Worm (Caenorhabditis elegans) whole organism, L3 larva: Measurements from ENCODE around the gene D1022.2.
A peak's percentile ranks its signal among the peaks of the same experiment; 100 is the strongest.

Source experiments
- R02D3.7 ChIP-seq: fragments of 150-350 bp; optimal IDR thresholded peaks from 2 replicates; lab custom pipeline; 2014; ENCODE audit warnings: missing biosample characterization, missing genetic modification characterization
- ZK546.5 ChIP-seq: sonication (generic microtip); optimal IDR thresholded peaks from 2 replicates; lab custom pipeline; 2017; ENCODE audit warnings: missing biosample characterization, missing genetic modification characterization
- aly-2 ChIP-seq: fragments of 150-350 bp; optimal IDR thresholded peaks from 2 replicates; lab custom pipeline; 2014; ENCODE audit warnings: missing biosample characterization, missing genetic modification characterization
- ama-1 ChIP-seq: fragments of 150-350 bp; optimal IDR thresholded peaks from 2 replicates; lab custom pipeline; 2018
- ceh-16 ChIP-seq: sonication (generic microtip); optimal IDR thresholded peaks from 2 replicates; lab custom pipeline; 2017; ENCODE audit warnings: missing biosample characterization, missing genetic modification characterization
- ceh-28 ChIP-seq: fragments of 150-350 bp; optimal IDR thresholded peaks from 2 replicates; lab custom pipeline; 2014; ENCODE audit warnings: missing biosample characterization, missing genetic modification reagents, missing genetic modification characterization
- ceh-9 ChIP-seq: sonication (generic microtip); optimal IDR thresholded peaks from 2 replicates; lab custom pipeline; 2018; ENCODE audit warnings: missing biosample characterization, missing genetic modification characterization
- daf-12 ChIP-seq: fragments of 150-350 bp; optimal IDR thresholded peaks from 2 replicates; lab custom pipeline; 2014; ENCODE audit warnings: missing biosample characterization, missing genetic modification reagents, missing genetic modification characterization
- egl-27 ChIP-seq: sonication (generic microtip); optimal IDR thresholded peaks from 4 replicates; lab custom pipeline; 2017; ENCODE audit warnings: missing biosample characterization, missing genetic modification reagents, missing genetic modification characterization
- elt-1 ChIP-seq: fragments of 150-350 bp; optimal IDR thresholded peaks from 2 replicates; lab custom pipeline; 2014; ENCODE audit warnings: missing biosample characterization, missing genetic modification characterization
- elt-2 ChIP-seq: sonication (generic microtip); optimal IDR thresholded peaks from 2 replicates; lab custom pipeline; 2016; ENCODE audit warnings: missing genetic modification reagents, mild to moderate bottlenecking, missing genetic modification characterization, missing compliant biosample characterization
- elt-3 ChIP-seq, 3 experiments: fragments of 150-350 bp in 1 of 3; sonication (generic microtip) in 2 of 3; optimal IDR thresholded peaks; 2 replicates in 2 of 3; 4 replicates in 1 of 3; lab custom pipeline; 2014 to 2017; ENCODE audit warnings: missing biosample characterization in 3 of 3, missing genetic modification characterization in 3 of 3
- eor-1 ChIP-seq, 2 experiments: fragments of 150-350 bp; optimal IDR thresholded peaks; 2 replicates each; lab custom pipeline; 2014 to 2018; ENCODE audit warnings: missing biosample characterization in 2 of 2, missing genetic modification characterization in 2 of 2
- fkh-10 ChIP-seq: sonication (generic microtip); optimal IDR thresholded peaks from 2 replicates; lab custom pipeline; 2017; ENCODE audit warnings: missing biosample characterization, missing genetic modification reagents, missing genetic modification characterization
- fkh-2 ChIP-seq: fragments of 150-350 bp; optimal IDR thresholded peaks from 2 replicates; lab custom pipeline; 2014; ENCODE audit warnings: missing biosample characterization, missing genetic modification reagents, missing genetic modification characterization
- fos-1 ChIP-seq: fragments of 150-350 bp; optimal IDR thresholded peaks from 2 replicates; lab custom pipeline; 2014; ENCODE audit warnings: missing biosample characterization, missing genetic modification characterization
- hmg-11 ChIP-seq: sonication (generic microtip); optimal IDR thresholded peaks from 2 replicates; lab custom pipeline; 2016; ENCODE audit warnings: missing genetic modification characterization, missing compliant biosample characterization
- jun-1 ChIP-seq: fragments of 150-350 bp; optimal IDR thresholded peaks from 2 replicates; lab custom pipeline; 2014; ENCODE audit warnings: missing biosample characterization, missing genetic modification reagents, missing genetic modification characterization
- lin-15B ChIP-seq: fragments of 150-350 bp; optimal IDR thresholded peaks from 2 replicates; lab custom pipeline; 2014; ENCODE audit warnings: missing biosample characterization, missing genetic modification characterization
- lin-39 ChIP-seq: fragments of 150-350 bp; optimal IDR thresholded peaks from 2 replicates; lab custom pipeline; 2018; ENCODE audit warnings: missing biosample characterization, missing genetic modification reagents, missing genetic modification characterization
- lsy-12 ChIP-seq: sonication (generic microtip); optimal IDR thresholded peaks from 2 replicates; lab custom pipeline; 2016; ENCODE audit warnings: mild to moderate bottlenecking, missing genetic modification characterization, missing compliant biosample characterization
- mdl-1 ChIP-seq: fragments of 150-350 bp; optimal IDR thresholded peaks from 2 replicates; lab custom pipeline; 2014; ENCODE audit warnings: missing biosample characterization, missing genetic modification characterization
- mml-1 ChIP-seq: fragments of 150-350 bp; sonication (generic microtip); optimal IDR thresholded peaks from 3 replicates; lab custom pipeline; 2014; ENCODE audit warnings: missing biosample characterization, missing genetic modification characterization
- nfya-1 ChIP-seq: sonication (generic microtip); optimal IDR thresholded peaks from 2 replicates; lab custom pipeline; 2017; ENCODE audit warnings: missing genetic modification characterization, mild to moderate bottlenecking, missing compliant biosample characterization, antibody characterized with exemption, moderate library complexity; ENCODE audit not compliant: insufficient read depth
- nhr-11 ChIP-seq: fragments of 150-350 bp; optimal IDR thresholded peaks from 2 replicates; lab custom pipeline; 2014; ENCODE audit warnings: missing biosample characterization, missing genetic modification characterization
- nhr-12 ChIP-seq: fragments of 150-350 bp; optimal IDR thresholded peaks from 2 replicates; lab custom pipeline; 2014; ENCODE audit warnings: missing biosample characterization, missing genetic modification characterization
- nhr-23 ChIP-seq: fragments of 150-350 bp; optimal IDR thresholded peaks from 2 replicates; lab custom pipeline; 2014; ENCODE audit warnings: missing biosample characterization, missing genetic modification reagents, missing genetic modification characterization
- nhr-237 ChIP-seq: fragments of 150-350 bp; optimal IDR thresholded peaks from 2 replicates; lab custom pipeline; 2014; ENCODE audit warnings: missing biosample characterization, missing genetic modification characterization
- nhr-25 ChIP-seq: sonication (generic microtip); optimal IDR thresholded peaks from 2 replicates; lab custom pipeline; 2017; ENCODE audit warnings: missing biosample characterization, missing genetic modification characterization
- nhr-28 ChIP-seq: fragments of 150-350 bp; optimal IDR thresholded peaks from 2 replicates; lab custom pipeline; 2014; ENCODE audit warnings: missing biosample characterization, missing genetic modification characterization
- nhr-43 ChIP-seq: sonication (generic microtip); optimal IDR thresholded peaks from 2 replicates; lab custom pipeline; 2016; ENCODE audit warnings: mild to moderate bottlenecking, missing genetic modification characterization, missing compliant biosample characterization; ENCODE audit not compliant: poor library complexity, severe bottlenecking
- nhr-67 ChIP-seq: fragments of 150-350 bp; optimal IDR thresholded peaks from 2 replicates; lab custom pipeline; 2014; ENCODE audit warnings: missing biosample characterization, missing genetic modification characterization
- nhr-76 ChIP-seq: fragments of 150-350 bp; sonication (generic microtip); optimal IDR thresholded peaks from 5 replicates; lab custom pipeline; 2014; ENCODE audit warnings: missing biosample characterization, missing genetic modification characterization
- nhr-77 ChIP-seq: fragments of 150-350 bp; optimal IDR thresholded peaks from 2 replicates; lab custom pipeline; 2014; ENCODE audit warnings: missing biosample characterization, missing genetic modification characterization
- pha-4 ChIP-seq: fragments of 150-350 bp; optimal IDR thresholded peaks from 2 replicates; lab custom pipeline; 2014; ENCODE audit warnings: missing biosample characterization, missing genetic modification reagents, missing genetic modification characterization
- pqm-1 ChIP-seq: fragments of 150-350 bp; optimal IDR thresholded peaks from 2 replicates; lab custom pipeline; 2017; ENCODE audit warnings: missing biosample characterization, missing genetic modification characterization, inconsistent platforms
- sea-2 ChIP-seq: fragments of 150-350 bp; sonication (generic microtip); optimal IDR thresholded peaks from 4 replicates; lab custom pipeline; 2014; ENCODE audit warnings: missing biosample characterization, missing genetic modification reagents, missing genetic modification characterization
- skn-1 ChIP-seq: fragments of 150-350 bp; optimal IDR thresholded peaks from 2 replicates; lab custom pipeline; 2014; ENCODE audit warnings: missing biosample characterization, missing genetic modification characterization
- snpc-4 ChIP-seq: fragments of 150-350 bp; optimal IDR thresholded peaks from 2 replicates; lab custom pipeline; 2014; ENCODE audit warnings: missing biosample characterization, missing genetic modification characterization
- tbx-2 ChIP-seq: sonication (generic microtip); optimal IDR thresholded peaks from 2 replicates; lab custom pipeline; 2016; ENCODE audit warnings: mild to moderate bottlenecking, missing genetic modification characterization, missing compliant biosample characterization
- unc-39 ChIP-seq: sonication (generic microtip); optimal IDR thresholded peaks from 4 replicates; lab custom pipeline; 2017; ENCODE audit warnings: missing biosample characterization, missing genetic modification characterization
- zag-1 ChIP-seq: fragments of 150-350 bp; optimal IDR thresholded peaks from 2 replicates; lab custom pipeline; 2014; ENCODE audit warnings: missing biosample characterization, missing genetic modification characterization
- ztf-11 ChIP-seq: fragments of 150-350 bp; optimal IDR thresholded peaks from 2 replicates; lab custom pipeline; 2014; ENCODE audit warnings: missing biosample characterization, missing genetic modification characterization
- ztf-4 ChIP-seq: fragments of 150-350 bp; optimal IDR thresholded peaks from 2 replicates; lab custom pipeline; 2014; ENCODE audit warnings: missing biosample characterization, missing genetic modification characterization

Gene D1022.2

ce11 chrII:7458706-7459105, 599 bp upstream of the D1022.2 start, which contains the start of gene D1022.5:
TSS of gene D1022.5 (minus strand) at chrII:7458806.
- TF ChIP-seq jun-1 (tag; lab: Kevin White, UChicago): no peak
- no peak for TF ChIP-seq nhr-237
- no peak for TF ChIP-seq R02D3.7 (tag; lab: Kevin White, UChicago)
- TF ChIP-seq elt-1: no peak
- TF ChIP-seq nfya-1 (tag; lab: Kevin White, UChicago): no peak
- no peak for TF ChIP-seq nhr-77 (tag; lab: Kevin White, UChicago)

- no peak for TF ChIP-seq eor-1 (tag; optimal IDR thresholded peaks at IDR 0.05; lab: Kevin White, UChicago)
- no peak for TF ChIP-seq lsy-12 (tag; lab: Kevin White, UChicago)
- TF ChIP-seq pha-4 (tag; lab: Kevin White, UChicago): no peak
- no peak for TF ChIP-seq zag-1 (tag; lab: Kevin White, UChicago)
- no peak for TF ChIP-seq snpc-4 (tag; lab: Kevin White, UChicago)
- TF ChIP-seq aly-2: no peak
- TF ChIP-seq nhr-77 (tag; lab: Kevin White, UChicago): no peak
- no peak for TF ChIP-seq lin-39 (tag; lab: Kevin White, UChicago)
- no peak for TF ChIP-seq nhr-237
- no peak for TF ChIP-seq sea-2 (GFP tag; lab: Kevin White, UChicago)
- no peak for TF ChIP-seq elt-2
- no peak for TF ChIP-seq R02D3.7 (tag; lab: Kevin White, UChicago)
- no peak for TF ChIP-seq pqm-1 (tag; lab: Kevin White, UChicago)
- TF ChIP-seq ztf-11 (tag; lab: Kevin White, UChicago): no peak
These were observed 6.2 kb downstream of the D1022.2 start, which contains the start of gene sro-1 for ce11 chrII:7465519-7465918. TSS of gene sro-1 (minus strand) at chrII:7465619.

DNA sequence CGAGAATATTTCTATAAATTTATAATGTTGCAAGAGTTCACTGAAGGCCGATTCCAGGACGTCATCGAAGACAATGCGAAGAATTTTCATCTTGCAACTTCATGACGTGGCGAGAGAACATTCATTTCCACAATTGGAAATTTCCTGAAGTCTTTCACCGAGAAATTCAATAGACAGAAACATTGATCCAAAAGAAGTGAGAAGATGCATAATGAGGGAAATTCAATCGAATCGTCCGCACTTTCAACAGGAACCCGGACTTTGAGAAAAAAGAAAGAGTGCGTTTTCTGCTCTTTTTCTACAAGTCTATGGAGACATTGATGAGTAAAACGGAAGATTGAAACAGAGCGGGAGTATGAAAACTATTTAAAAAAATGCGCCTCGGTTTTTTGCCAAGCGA, 10.0 kb downstream of the D1022.2 start:
- TF ChIP-seq fkh-10 (GFP tag; lab: Kevin White, UChicago) (peak; percentile 98), elt-2 (no peak), fkh-2 (tag; lab: Kevin White, UChicago) (no peak)
- TF ChIP-seq, all 47 proteins: peak for 1

DNA sequence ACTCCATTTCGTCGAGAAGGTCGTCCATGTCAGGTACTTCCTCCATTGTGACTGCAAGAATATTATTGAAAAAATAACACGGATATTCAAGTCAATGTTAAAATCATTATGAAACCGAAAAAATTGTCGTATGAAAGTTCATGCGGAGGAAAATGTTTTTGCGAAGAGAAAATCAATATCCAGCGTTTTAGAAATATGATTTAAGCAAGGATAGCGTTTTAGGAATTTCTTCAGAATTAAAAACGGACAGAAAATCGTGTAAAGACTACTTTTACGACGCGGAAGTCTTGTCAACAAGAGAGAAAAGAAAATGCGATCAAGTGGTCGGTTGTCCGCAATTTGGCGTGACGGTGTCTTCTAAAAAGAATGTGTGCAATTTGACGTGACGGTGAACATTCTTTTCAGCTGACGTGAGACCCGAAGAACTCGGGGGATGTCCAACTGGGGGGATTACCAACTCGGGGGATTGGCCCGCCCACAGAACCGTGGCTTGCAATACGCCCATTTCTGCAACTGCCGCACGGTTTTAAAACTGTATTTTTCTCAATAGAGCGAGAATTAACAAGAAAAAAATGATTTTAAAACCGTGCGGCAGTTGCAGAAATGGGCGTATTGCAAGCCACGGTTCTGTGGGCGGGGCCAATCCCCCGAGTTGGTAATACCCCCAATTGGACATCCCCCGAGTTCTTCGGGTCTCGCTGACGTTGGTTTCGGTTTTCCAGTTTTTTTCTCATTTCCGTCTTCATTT, 19.4 kb downstream of the D1022.2 start, which contains the start of the genes aka-1 and ubc-6:
Gene aka-1, minus strand, starts transcription at position 51 of the 748 bp plus-strand sequence.
Gene ubc-6, plus strand, starts transcription at position 701 of the 748 bp plus-strand sequence.
- TF ChIP-seq lin-39 (tag; lab: Kevin White, UChicago): no peak
- TF ChIP-seq nhr-23 (tag; lab: Kevin White, UChicago): peak; percentile 79
- no peak for TF ChIP-seq ceh-16 (tag; lab: Kevin White, UChicago)
- TF ChIP-seq elt-2: peak; percentile 60
- peak in 1 of 3 experiments; percentile 26 for TF ChIP-seq elt-3 (tag; optimal IDR thresholded peaks at IDR 0.05; lab: Kevin White, UChicago)
- peak; percentile 77 for TF ChIP-seq nfya-1 (tag; lab: Kevin White, UChicago)
- TF ChIP-seq mdl-1 (tag; lab: Kevin White, UChicago): no peak
- peak; percentile 81 for TF ChIP-seq pha-4 (tag; lab: Kevin White, UChicago)
- TF ChIP-seq R02D3.7 (tag; lab: Kevin White, UChicago): peak; percentile 79
- TF ChIP-seq ceh-9: no peak
- TF ChIP-seq ZK546.5: no peak
- TF ChIP-seq lsy-12 (tag; lab: Kevin White, UChicago): peak; percentile 83
- TF ChIP-seq nhr-76 (tag; lab: Kevin White, UChicago): no peak
- TF ChIP-seq tbx-2 (tag; lab: Kevin White, UChicago): peak; percentile 82
- TF ChIP-seq unc-39: no peak
- peak; percentile 81 for TF ChIP-seq nhr-25 (tag; lab: Kevin White, UChicago)
- TF ChIP-seq nhr-67: no peak
- no peak for TF ChIP-seq ama-1
- TF ChIP-seq ztf-4: no peak
- peak; percentile 67 for TF ChIP-seq nhr-43 (tag; lab: Kevin White, UChicago)
- no peak for TF ChIP-seq nhr-12 (tag; lab: Kevin White, UChicago)
- TF ChIP-seq eor-1 (tag; optimal IDR thresholded peaks at IDR 0.05; lab: Kevin White, UChicago): no peak
- TF ChIP-seq fkh-10 (GFP tag; lab: Kevin White, UChicago): no peak
- no peak for TF ChIP-seq ztf-11 (tag; lab: Kevin White, UChicago)
- TF ChIP-seq aly-2: no peak
- no peak for TF ChIP-seq egl-27 (tag; lab: Kevin White, UChicago)
- TF ChIP-seq nhr-28: no peak
- TF ChIP-seq zag-1 (tag; lab: Kevin White, UChicago): no peak
- peak; percentile 13 for TF ChIP-seq pqm-1 (tag; lab: Kevin White, UChicago)
- TF ChIP-seq skn-1 (tag; lab: Kevin White, UChicago): no peak
- peak; percentile 73 for TF ChIP-seq jun-1 (tag; lab: Kevin White, UChicago)
- TF ChIP-seq fkh-2 (tag; lab: Kevin White, UChicago): no peak
- no peak for TF ChIP-seq daf-12
- peak; percentile 62 for TF ChIP-seq snpc-4 (tag; lab: Kevin White, UChicago)
- TF ChIP-seq fos-1 (tag; lab: Kevin White, UChicago): peak; percentile 31
- peak; percentile 79 for TF ChIP-seq ceh-28 (tag; lab: Kevin White, UChicago)
- TF ChIP-seq mml-1 (tag; lab: Kevin White, UChicago): no peak
- TF ChIP-seq lin-15B (tag; lab: Kevin White, UChicago): peak; percentile 80
- peak; percentile 4 for TF ChIP-seq nhr-11
- TF ChIP-seq hmg-11: peak; percentile 85
